1 fruit fly cellular context compared by ENCODE assay signal in genomic region chr3R:18628311-18628811, dm6.
TF ChIP-seq lines count a peak whose summit lies in the region.

No protein-coding gene starts in this region.

TF ChIP-seq in whole organism, embryonic, 481 proteins besides CTCF, POLR2A, EP300 and RAD21 (continued from another document):
- TF ChIP-seq CG3838 (GFP tag; optimal IDR thresholded peaks at IDR 0.05; lab: Kevin White, UChicago) (no peak), bbx (GFP tag; IDR thresholded peaks at IDR 0.05; lab: Robert Waterston, UW; ENCODE audit: partially characterized antibody) (peak; percentile 64), nom (GFP tag; optimal IDR thresholded peaks at IDR 0.05; lab: Kevin White, UChicago) (peak; percentile 12), tup (GFP tag; optimal IDR thresholded peaks at IDR 0.05; lab: Kevin White, UChicago) (no peak), Eip74EF (GFP tag; optimal IDR thresholded peaks at IDR 0.05; lab: Kevin White, UChicago) (no peak), Bgb (GFP tag; IDR thresholded peaks at IDR 0.05; lab: Robert Waterston, UW; ENCODE audit: partially characterized antibody) (peak; percentile 61), knrl (GFP tag; IDR thresholded peaks at IDR 0.05; lab: Robert Waterston, UW; ENCODE audit: partially characterized antibody) (peak; percentile 44), amos (GFP tag; IDR thresholded peaks at IDR 0.05; lab: Robert Waterston, UW; ENCODE audit: partially characterized antibody) (peak; percentile 55; the same call in 1 of the 2 replicates), Dll (GFP tag; IDR thresholded peaks at IDR 0.05; lab: Robert Waterston, UW; ENCODE audit: partially characterized antibody) (peak; percentile 60; the same call in 3 of the 4 replicates), nerfin-1 (tag; optimal IDR thresholded peaks at IDR 0.05; lab: Kevin White, UChicago) (no peak), Atf3 (GFP tag; optimal IDR thresholded peaks at IDR 0.05; lab: Kevin White, UChicago) (peak; percentile 34), dm (GFP tag; optimal IDR thresholded peaks at IDR 0.05; lab: Kevin White, UChicago) (no peak), HLH4C (GFP tag; IDR thresholded peaks at IDR 0.05; lab: Robert Waterston, UW; ENCODE audit: partially characterized antibody) (peak; percentile 78), wdn (GFP tag; IDR thresholded peaks at IDR 0.05; lab: Robert Waterston, UW) (no peak), sens (GFP tag; lab: Kevin White, UChicago) (peak; percentile 89), hb (GFP tag; IDR thresholded peaks at IDR 0.05; lab: Robert Waterston, UW; ENCODE audit: partially characterized antibody) (peak; percentile 54; the same call in 2 of the 3 replicates), cato (GFP tag; optimal IDR thresholded peaks at IDR 0.05; lab: Kevin White, UChicago; ENCODE audit: borderline replicate concordance) (no peak), CG13287 (GFP tag; IDR thresholded peaks at IDR 0.05; lab: Robert Waterston, UW; ENCODE audit: partially characterized antibody) (peak; percentile 43; the same call in 1 of the 2 replicates), Sox102F (GFP tag; optimal IDR thresholded peaks at IDR 0.05; lab: Kevin White, UChicago) (no peak), bowl (GFP tag; IDR thresholded peaks at IDR 0.05; lab: Robert Waterston, UW) (no peak), trem (tag; optimal IDR thresholded peaks at IDR 0.05; lab: Kevin White, UChicago) (no peak), Xrp1 (GFP tag; IDR thresholded peaks at IDR 0.05; lab: Robert Waterston, UW) (0 out of 2 replicates have a peak, but pooled peaks have one; percentile 25), ERR (GFP tag; optimal IDR thresholded peaks at IDR 0.05; lab: Kevin White, UChicago) (no peak), Asciz (GFP tag; optimal IDR thresholded peaks at IDR 0.05; lab: Kevin White, UChicago) (no peak), gfzf (GFP tag; optimal IDR thresholded peaks at IDR 0.05; lab: Kevin White, UChicago) (no peak), CG7963 (GFP tag; IDR thresholded peaks at IDR 0.05; lab: Robert Waterston, UW; ENCODE audit: partially characterized antibody) (peak; percentile 56; the same call in 2 of the 3 replicates), inv (GFP tag; IDR thresholded peaks at IDR 0.05; lab: Robert Waterston, UW; ENCODE audit: partially characterized antibody) (peak; percentile 17; the same call in 1 of the 2 replicates), row (GFP tag; IDR thresholded peaks at IDR 0.05; lab: Robert Waterston, UW) (0 out of 3 replicates have a peak, but pooled peaks have one; percentile 20), CG11560 (tag; IDR thresholded peaks at IDR 0.05; lab: Robert Waterston, UW) (no peak), CG1602 (GFP tag; optimal IDR thresholded peaks at IDR 0.05; lab: Kevin White, UChicago) (no peak), chinmo (GFP tag; IDR thresholded peaks at IDR 0.05; lab: Robert Waterston, UW; ENCODE audit: partially characterized antibody) (peak; percentile 74; the same call in 2 of the 4 replicates), Pdp1 (GFP tag; optimal IDR thresholded peaks at IDR 0.05; lab: Kevin White, UChicago) (peak in 1 of 2 experiments; percentile 47), CG5180 (GFP tag; optimal IDR thresholded peaks at IDR 0.05; lab: Kevin White, UChicago) (peak; percentile 57), Vsx1 (GFP tag; optimal IDR thresholded peaks at IDR 0.05; lab: Kevin White, UChicago) (no peak), nerfin-2 (GFP tag; IDR thresholded peaks at IDR 0.05; lab: Robert Waterston, UW; ENCODE audit: partially characterized antibody) (peak; percentile 62), CG10321 (GFP tag; IDR thresholded peaks at IDR 0.05; lab: Robert Waterston, UW) (no peak), CG42726 (GFP tag; IDR thresholded peaks at IDR 0.05; lab: Robert Waterston, UW; ENCODE audit: partially characterized antibody) (0 out of 2 replicates have a peak, but pooled peaks have one; percentile 21), ato (GFP tag; IDR thresholded peaks at IDR 0.05; lab: Robert Waterston, UW; ENCODE audit: partially characterized antibody) (peak; percentile 74), lov (optimal IDR thresholded peaks at IDR 0.05; lab: Kevin White, UChicago) (no peak), lov (GFP tag; IDR thresholded peaks at IDR 0.05; lab: Robert Waterston, UW) (no peak), zen2 (GFP tag; IDR thresholded peaks at IDR 0.05; lab: Robert Waterston, UW; ENCODE audit: partially characterized antibody) (0 out of 3 replicates have a peak, but pooled peaks have one; percentile 14), Atf-2 (GFP tag; optimal IDR thresholded peaks at IDR 0.05; lab: Kevin White, UChicago) (no peak), Mes4 (GFP tag; optimal IDR thresholded peaks at IDR 0.05; lab: Kevin White, UChicago) (no peak), Scr (GFP tag; IDR thresholded peaks at IDR 0.05; lab: Robert Waterston, UW; ENCODE audit: partially characterized antibody) (peak; percentile 57; the same call in 1 of the 2 replicates), Awh (GFP tag; IDR thresholded peaks at IDR 0.05; lab: Robert Waterston, UW) (peak; percentile 65; the same call in 1 of the 2 replicates), CG14050 (GFP tag; IDR thresholded peaks at IDR 0.05; lab: Robert Waterston, UW) (no peak), NC2β (GFP tag; optimal IDR thresholded peaks at IDR 0.05; lab: Kevin White, UChicago) (no peak), Hr78 (GFP tag; optimal IDR thresholded peaks at IDR 0.05; lab: Kevin White, UChicago) (peak in 1 of 2 experiments; percentile 62), Adf1 (GFP tag; IDR thresholded peaks at IDR 0.05; lab: Robert Waterston, UW) (0 out of 2 replicates have a peak, but pooled peaks have one; percentile 27), Kr (GFP tag; optimal IDR thresholded peaks at IDR 0.05; lab: Kevin White, UChicago) (no peak), CG12769 (tag; optimal IDR thresholded peaks at IDR 0.05; lab: Kevin White, UChicago) (peak; percentile 59), Opbp (GFP tag; IDR thresholded peaks at IDR 0.05; lab: Robert Waterston, UW; ENCODE audit: partially characterized antibody) (peak; percentile 66; the same call in 2 of the 3 replicates), CG1832 (GFP tag; optimal IDR thresholded peaks at IDR 0.05; lab: Kevin White, UChicago) (no peak), CG6175 (GFP tag; IDR thresholded peaks at IDR 0.05; lab: Robert Waterston, UW) (peak; percentile 43; the same call in 1 of the 3 replicates), gce (GFP tag; IDR thresholded peaks at IDR 0.05; lab: Robert Waterston, UW) (peak; percentile 36; the same call in 1 of the 3 replicates), CG7786 (GFP tag; optimal IDR thresholded peaks at IDR 0.05; lab: Kevin White, UChicago) (no peak), CG16813 (GFP tag; IDR thresholded peaks at IDR 0.05; lab: Robert Waterston, UW; ENCODE audit: partially characterized antibody) (peak; percentile 40; the same call in 2 of the 3 replicates), CG14860 (GFP tag; IDR thresholded peaks at IDR 0.05; lab: Robert Waterston, UW; ENCODE audit: partially characterized antibody) (peak; percentile 70), CG12659 (GFP tag; optimal IDR thresholded peaks at IDR 0.05; lab: Kevin White, UChicago) (no peak), onecut (GFP tag; IDR thresholded peaks at IDR 0.05; lab: Robert Waterston, UW) (no peak), CG6854 (GFP tag; optimal IDR thresholded peaks at IDR 0.05; lab: Kevin White, UChicago) (no peak), CG14014 (GFP tag; IDR thresholded peaks at IDR 0.05; lab: Robert Waterston, UW) (0 out of 2 replicates have a peak, but pooled peaks have one; percentile 8), Sox100B (GFP tag; optimal IDR thresholded peaks at IDR 0.05; lab: Kevin White, UChicago) (no peak), CG17802 (tag; optimal IDR thresholded peaks at IDR 0.05; lab: Kevin White, UChicago) (no peak), sna (GFP tag; IDR thresholded peaks at IDR 0.05; lab: Robert Waterston, UW; ENCODE audit: partially characterized antibody) (peak; percentile 60; the same call in 1 of the 2 replicates), Sry-β (GFP tag; optimal IDR thresholded peaks at IDR 0.05; lab: Kevin White, UChicago) (peak; percentile 81)
